Fruit fly (Drosophila melanogaster) whole organism, wandering third instar larva: ENCODE results near the gene HisRS.

Experiments
- Dfd ChIP-seq: fragments of >200 bp; optimal IDR thresholded peaks from 2 replicates; lab custom pipeline; 2017; ENCODE audit warnings: missing biosample characterization, missing genetic modification characterization
- Myc ChIP-seq: fragments of >200 bp; optimal IDR thresholded peaks from 2 replicates; lab custom pipeline; 2017

- TF ChIP-seq Myc = no peak
- TF ChIP-seq Dfd = no peak
These were observed 7.3 kb downstream of the HisRS start, which contains the start of gene CG6481 for dm6 chrX:18522395-18523104.
